Worm (Caenorhabditis elegans): ENCODE results near the gene srx-62.

DNA sequence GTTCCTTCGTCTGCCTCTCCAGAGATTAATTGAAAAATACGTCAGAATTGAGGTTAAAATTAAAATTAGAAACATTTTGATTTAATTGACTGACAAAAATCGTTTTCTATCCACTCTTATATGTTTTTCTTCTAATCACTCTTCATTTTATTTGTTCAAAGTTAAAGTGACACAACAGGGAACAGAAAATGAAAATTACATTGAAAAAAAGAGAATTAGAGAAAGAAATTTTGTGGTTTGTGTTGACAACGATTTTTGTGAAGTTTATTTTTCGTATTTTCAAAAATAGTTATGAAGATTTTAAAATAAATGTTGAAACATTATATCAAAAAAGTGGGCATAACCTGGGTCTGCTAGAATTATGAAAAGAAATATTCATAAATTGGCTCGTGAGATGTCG lies 38.1 kb downstream of the srx-62 start, which contains the start of gene cyp-34A5:
- no peak for TF ChIP-seq nhr-12 (tag; optimal IDR thresholded peaks at IDR 0.05)
- no peak for TF ChIP-seq elt-2 (tag; optimal IDR thresholded peaks at IDR 0.05)
- TF ChIP-seq ceh-9 (tag; optimal IDR thresholded peaks at IDR 0.05) = no peak
- no peak for TF ChIP-seq nhr-23 (tag; optimal IDR thresholded peaks at IDR 0.05)
- TF ChIP-seq snpc-4 (tag; optimal IDR thresholded peaks at IDR 0.05) = no peak
- no peak for TF ChIP-seq egl-27 (tag; optimal IDR thresholded peaks at IDR 0.05)
